Fruit fly (Drosophila melanogaster): ENCODE data around the gene RpL17.

The RpL17 gene

DNA sequence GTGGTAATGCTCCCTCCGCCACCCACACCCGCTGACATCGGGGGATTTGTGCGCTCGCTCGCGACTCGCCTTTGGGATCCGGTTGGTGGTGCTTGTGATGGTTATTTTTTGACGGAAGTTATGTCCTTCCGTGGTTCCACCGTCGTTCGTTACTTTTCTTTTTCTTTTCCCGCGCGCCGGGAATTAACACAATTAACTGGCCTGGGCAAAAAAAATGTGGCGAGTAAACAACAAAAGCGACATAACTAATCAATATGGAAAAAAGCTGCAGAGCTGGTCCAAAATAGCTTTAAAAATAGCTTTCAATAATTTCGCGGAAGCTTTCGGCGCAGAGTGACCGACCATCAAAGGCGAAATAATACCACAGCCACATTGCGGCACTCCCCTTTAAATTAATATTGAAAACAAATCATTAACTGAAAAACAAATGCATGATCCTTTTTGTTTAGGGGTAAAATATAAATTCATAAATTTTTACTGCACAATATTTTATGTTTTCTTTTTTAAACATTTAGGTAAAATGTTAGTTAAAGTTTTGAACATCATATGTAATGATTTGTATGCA lies 45.7 kb downstream of the RpL17 start, which contains the start of gene CG14440 (continued):
- TF ChIP-seq NFAT (GFP tag; IDR thresholded peaks at IDR 0.05), result peak; percentile 8; the same call in 1 of the 2 replicates
- TF ChIP-seq Pdp1 (GFP tag; optimal IDR thresholded peaks at IDR 0.05), result peak in 1 of 2 experiments; percentile 51
- no peak for TF ChIP-seq CG3995 (GFP tag; optimal IDR thresholded peaks at IDR 0.05)
- peak; percentile 37 for TF ChIP-seq sd (tag; optimal IDR thresholded peaks at IDR 0.05)
- 0 out of 2 replicates have a peak, but pooled peaks have one; percentile 11 for TF ChIP-seq unc-4 (GFP tag; IDR thresholded peaks at IDR 0.05; ENCODE audit: partially characterized antibody)
- no peak for TF ChIP-seq CG7556 (GFP tag; optimal IDR thresholded peaks at IDR 0.05)
- peak; percentile 25; the same call in 1 of the 2 replicates for TF ChIP-seq bbx (GFP tag; IDR thresholded peaks at IDR 0.05; ENCODE audit: partially characterized antibody)
- peak; percentile 63 for TF ChIP-seq sens (GFP tag)
- TF ChIP-seq MESR4 (GFP tag; optimal IDR thresholded peaks at IDR 0.05), result peak; percentile 50
- 0 out of 2 replicates have a peak, but pooled peaks have one; percentile 39 for TF ChIP-seq vvl (GFP tag; IDR thresholded peaks at IDR 0.05)
- TF ChIP-seq ham (GFP tag; IDR thresholded peaks at IDR 0.05), result no peak
- TF ChIP-seq nom (GFP tag; optimal IDR thresholded peaks at IDR 0.05), result peak; percentile 33
- no peak for TF ChIP-seq B-H2 (GFP tag; optimal IDR thresholded peaks at IDR 0.05)
- TF ChIP-seq stwl (tag; optimal IDR thresholded peaks at IDR 0.05), result peak; percentile 28
- 0 out of 2 replicates have a peak, but pooled peaks have one; percentile 7 for TF ChIP-seq Xrp1 (GFP tag; IDR thresholded peaks at IDR 0.05)
- TF ChIP-seq Myb (GFP tag; optimal IDR thresholded peaks at IDR 0.05), result peak; percentile 15
- TF ChIP-seq CG4360 (GFP tag; IDR thresholded peaks at IDR 0.05), result no peak
- TF ChIP-seq CG5180 (GFP tag; optimal IDR thresholded peaks at IDR 0.05), result no peak
- peak; percentile 45 for TF ChIP-seq exex (tag; optimal IDR thresholded peaks at IDR 0.05)
- no peak for TF ChIP-seq trem (tag; optimal IDR thresholded peaks at IDR 0.05)
- peak; percentile 71 for TF ChIP-seq gfzf (GFP tag; optimal IDR thresholded peaks at IDR 0.05)
- peak; percentile 54 for TF ChIP-seq YL-1 (GFP tag; optimal IDR thresholded peaks at IDR 0.05)
- TF ChIP-seq Ets97D (GFP tag; optimal IDR thresholded peaks at IDR 0.05), result peak; percentile 4
- peak; percentile 35 for TF ChIP-seq CG9797 (GFP tag; optimal IDR thresholded peaks at IDR 0.05)
- TF ChIP-seq Lhr (GFP tag; optimal IDR thresholded peaks at IDR 0.05), result peak; percentile 7
- TF ChIP-seq CG15514 (GFP tag; optimal IDR thresholded peaks at IDR 0.05), result peak; percentile 37
- TF ChIP-seq CG15696 (tag; optimal IDR thresholded peaks at IDR 0.05), result no peak
- TF ChIP-seq E2f2 (GFP tag; IDR thresholded peaks at IDR 0.05), result peak; percentile 38
- no peak for TF ChIP-seq CG6765 (GFP tag; optimal IDR thresholded peaks at IDR 0.05)
- peak; percentile 48 for TF ChIP-seq CG13296 (GFP tag; optimal IDR thresholded peaks at IDR 0.05)
- peak; percentile 77 for TF ChIP-seq Med (GFP tag)
- peak; percentile 67 for TF ChIP-seq sqz (GFP tag; optimal IDR thresholded peaks at IDR 0.05)
- peak; percentile 30 for TF ChIP-seq CG15601 (tag; optimal IDR thresholded peaks at IDR 0.05)
- TF ChIP-seq mirr (GFP tag; optimal IDR thresholded peaks at IDR 0.05), result peak; percentile 39
- peak; percentile 71 for TF ChIP-seq row (GFP tag; IDR thresholded peaks at IDR 0.05)

DNA sequence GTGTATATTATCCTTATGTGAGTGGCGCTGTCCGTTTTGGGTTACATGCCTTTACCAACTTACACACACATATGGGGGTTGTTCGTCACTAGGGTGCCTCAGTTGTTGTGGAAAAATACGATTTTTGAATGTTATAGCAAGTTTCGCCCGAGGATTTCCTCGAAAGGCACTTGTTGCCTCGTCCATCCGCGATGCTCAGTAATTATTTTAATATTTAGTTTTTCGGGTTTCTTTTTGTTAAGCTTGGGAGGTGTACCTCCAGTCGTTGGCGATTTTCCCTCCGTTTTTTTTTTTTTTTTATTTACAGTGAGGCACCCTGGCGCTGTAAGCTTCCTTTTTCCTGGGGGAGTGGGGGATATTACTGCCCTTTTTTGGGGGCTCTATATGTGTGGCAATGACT lies 47.6 kb downstream of the RpL17 start:
- peak; percentile 54 for TF ChIP-seq zfh2 (GFP tag; optimal IDR thresholded peaks at IDR 0.05)
- TF ChIP-seq fd3F (GFP tag; optimal IDR thresholded peaks at IDR 0.05), result peak; percentile 41
- TF ChIP-seq caup (GFP tag; optimal IDR thresholded peaks at IDR 0.05; ENCODE audit: severe bottlenecking), result peak; percentile 67
- peak; percentile 54 for TF ChIP-seq CG12744 (GFP tag; optimal IDR thresholded peaks at IDR 0.05)
- TF ChIP-seq CG9876 (GFP tag; optimal IDR thresholded peaks at IDR 0.05), result no peak
- peak; percentile 27 for TF ChIP-seq Deaf1 (tag; optimal IDR thresholded peaks at IDR 0.05)
- peak; percentile 32 to 71 for TF ChIP-seq Hr51 (GFP tag; optimal IDR thresholded peaks at IDR 0.05)
- peak; percentile 58 for TF ChIP-seq Fer3 (tag; optimal IDR thresholded peaks at IDR 0.05)
- peak; percentile 17 for TF ChIP-seq pfk (GFP tag; optimal IDR thresholded peaks at IDR 0.05)
- TF ChIP-seq CG2202 (tag; optimal IDR thresholded peaks at IDR 0.05), result peak; percentile 27
- no peak for TF ChIP-seq CG7745 (tag; optimal IDR thresholded peaks at IDR 0.05)
- TF ChIP-seq unpg (GFP tag; optimal IDR thresholded peaks at IDR 0.05), result peak; percentile 75
- no peak for TF ChIP-seq Lhr (GFP tag; optimal IDR thresholded peaks at IDR 0.05)
- TF ChIP-seq seq (GFP tag; IDR thresholded peaks at IDR 0.05), result peak; percentile 75
- peak; percentile 89 for TF ChIP-seq Ets65A (GFP tag)
- TF ChIP-seq dati (GFP tag; IDR thresholded peaks at IDR 0.05), result peak; percentile 27; the same call in 1 of the 2 replicates

Data from whole organism, embryonic.